Fruit fly (Drosophila melanogaster) whole organism, embryonic: ENCODE measurements around the gene mRpL16.

Source experiments
- CG2889 ChIP-seq: fragments of 200-800 bp; sonication (Bioruptor generic); IDR thresholded peaks from 3 replicates; pipeline ENCODE4 v1.3.6; 2022; ENCODE audit warnings: missing biosample characterization, missing genetic modification characterization
- CG6765 ChIP-seq: fragments of 200-800 bp; sonication (Bioruptor generic); optimal IDR thresholded peaks from 3 replicates; lab custom pipeline; 2017; ENCODE audit warnings: missing biosample characterization, mild to moderate bottlenecking, missing genetic modification characterization
- CG6854 ChIP-seq: fragments of 200-800 bp; sonication (Bioruptor generic); optimal IDR thresholded peaks from 3 replicates; lab custom pipeline; 2017; ENCODE audit warnings: missing biosample characterization, mild to moderate bottlenecking, missing genetic modification characterization
- CG7271 ChIP-seq: fragments of 200-800 bp; sonication (Bioruptor generic); optimal IDR thresholded peaks from 2 replicates; lab custom pipeline; 2018; ENCODE audit warnings: missing biosample characterization, mild to moderate bottlenecking, missing genetic modification characterization, moderate library complexity
- Mad ChIP-seq: fragments of 200-800 bp; sonication (Bioruptor generic); optimal IDR thresholded peaks from 2 replicates; lab custom pipeline; 2016; ENCODE audit warnings: missing biosample characterization, missing genetic modification characterization
- en ChIP-seq: fragments of 200-800 bp; sonication (Bioruptor generic); optimal IDR thresholded peaks from 2 replicates; lab custom pipeline; 2016; ENCODE audit warnings: missing biosample characterization, missing genetic modification characterization
- esg ChIP-seq: fragments of 200-800 bp; sonication (Bioruptor generic); conservative IDR thresholded peaks from 2 replicates; pipeline ENCODE4 v1.3.6; 2022; ENCODE audit warnings: missing biosample characterization, missing genetic modification characterization
- eyg ChIP-seq: fragments of 200-800 bp; sonication (Bioruptor generic); optimal IDR thresholded peaks from 3 replicates; lab custom pipeline; 2016; ENCODE audit warnings: missing biosample characterization, missing genetic modification characterization
- hbn ChIP-seq: fragments of 200-800 bp; sonication (Bioruptor generic); IDR thresholded peaks from 2 replicates; pipeline ENCODE4 v1.3.6; 2022; ENCODE audit warnings: missing biosample characterization, missing genetic modification characterization; ENCODE audit not compliant: partially characterized antibody
- tgo ChIP-seq: fragments of 200-800 bp; sonication (Bioruptor generic); IDR thresholded peaks from 3 replicates; pipeline ENCODE4 v1.3.6; 2022; ENCODE audit warnings: missing biosample characterization, missing genetic modification characterization

DNA sequence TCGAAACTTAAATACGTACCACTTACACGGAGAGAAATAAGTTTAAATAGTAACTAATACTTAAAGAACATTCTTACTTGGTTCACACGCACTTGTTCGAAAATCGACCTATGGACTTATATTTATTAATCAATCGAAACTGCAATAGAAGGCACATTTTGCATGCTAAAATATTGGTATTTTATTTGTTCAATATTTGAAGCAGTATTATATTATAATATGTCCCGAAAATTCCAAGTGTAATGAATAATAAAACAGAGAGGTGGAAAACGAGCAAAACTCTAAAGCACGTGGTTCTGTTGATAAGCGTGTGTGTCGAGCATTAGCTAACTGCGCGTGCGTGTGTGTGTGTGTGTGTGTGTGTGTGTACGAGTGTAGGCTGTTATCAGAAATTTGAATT is 40.1 kb upstream of the mRpL16 start:
- TF ChIP-seq CG6765 (GFP tag; lab: Kevin White, UChicago) (peak; percentile 89), CG7271 (tag; lab: Kevin White, UChicago) (peak; percentile 15), eyg (peak; percentile 44), en (peak; percentile 48), Mad (GFP tag; lab: Kevin White, UChicago) (peak; percentile 49), tgo (GFP tag; lab: Robert Waterston, UW) (peak; percentile 81), CG6854 (GFP tag; lab: Kevin White, UChicago) (peak; percentile 87), hbn (GFP tag; lab: Robert Waterston, UW) (no peak), esg (GFP tag; lab: Robert Waterston, UW) (peak; percentile 67), CG2889 (GFP tag; lab: Robert Waterston, UW) (peak; percentile 60; the same call in 2 of the 3 replicates)
